Worm (Caenorhabditis elegans) whole organism, young adult: ENCODE data around the gene ric-3.

Source experiments
- ZK185.1 ChIP-seq: sonication (generic microtip); optimal IDR thresholded peaks from 2 replicates; lab custom pipeline; 2016; ENCODE audit warnings: mild to moderate bottlenecking, missing genetic modification characterization, missing compliant biosample characterization; ENCODE audit not compliant: poor library complexity, severe bottlenecking
- attf-5 ChIP-seq: fragments of 200-800 bp; sonication (Bioruptor generic); optimal IDR thresholded peaks from 2 replicates; lab custom pipeline; 2018; ENCODE audit warnings: mild to moderate bottlenecking, missing genetic modification characterization, missing compliant biosample characterization
- ceh-40 ChIP-seq: fragments of 200-800 bp; sonication (Bioruptor generic); IDR thresholded peaks from 2 replicates; pipeline ENCODE4 v1.3.6; 2022; ENCODE audit warnings: missing genetic modification characterization, missing compliant biosample characterization
- ceh-58 ChIP-seq: fragments of 200-800 bp; sonication (Bioruptor generic); IDR thresholded peaks from 2 replicates; pipeline ENCODE4 v1.3.6; 2022; ENCODE audit warnings: missing genetic modification characterization, missing compliant biosample characterization
- dox-1 ChIP-seq: fragments of 200-800 bp; sonication (Bioruptor generic); IDR thresholded peaks from 2 replicates; pipeline ENCODE4 v1.3.6; 2022; ENCODE audit warnings: missing genetic modification reagents, missing genetic modification characterization, missing compliant biosample characterization
- him-1 ChIP-seq: sonication (generic microtip); optimal IDR thresholded peaks from 2 replicates; lab custom pipeline; 2016; ENCODE audit warnings: missing genotype, missing genetic modification reagents, missing genetic modification characterization, missing compliant biosample characterization
- lin-54 ChIP-seq: fragments of 200-800 bp; sonication (Bioruptor generic); optimal IDR thresholded peaks from 2 replicates; lab custom pipeline; 2018; ENCODE audit warnings: mild to moderate bottlenecking, missing genetic modification characterization, missing compliant biosample characterization
- rpc-1 ChIP-seq, 2 experiments: fragments of 150-350 bp in 1 of 2; sonication (generic microtip) in 1 of 2; optimal IDR thresholded peaks; 2 replicates each; lab custom pipeline; 2014 to 2018; ENCODE audit warnings: missing biosample characterization in 1 of 2, missing genetic modification characterization in 1 of 2, missing genetic modification reagents in 1 of 2, missing genotype in 1 of 2
- unc-62 ChIP-seq: fragments of 150-350 bp; optimal IDR thresholded peaks from 2 replicates; lab custom pipeline; 2014; ENCODE audit warnings: missing biosample characterization, missing genetic modification reagents, missing genetic modification characterization

DNA sequence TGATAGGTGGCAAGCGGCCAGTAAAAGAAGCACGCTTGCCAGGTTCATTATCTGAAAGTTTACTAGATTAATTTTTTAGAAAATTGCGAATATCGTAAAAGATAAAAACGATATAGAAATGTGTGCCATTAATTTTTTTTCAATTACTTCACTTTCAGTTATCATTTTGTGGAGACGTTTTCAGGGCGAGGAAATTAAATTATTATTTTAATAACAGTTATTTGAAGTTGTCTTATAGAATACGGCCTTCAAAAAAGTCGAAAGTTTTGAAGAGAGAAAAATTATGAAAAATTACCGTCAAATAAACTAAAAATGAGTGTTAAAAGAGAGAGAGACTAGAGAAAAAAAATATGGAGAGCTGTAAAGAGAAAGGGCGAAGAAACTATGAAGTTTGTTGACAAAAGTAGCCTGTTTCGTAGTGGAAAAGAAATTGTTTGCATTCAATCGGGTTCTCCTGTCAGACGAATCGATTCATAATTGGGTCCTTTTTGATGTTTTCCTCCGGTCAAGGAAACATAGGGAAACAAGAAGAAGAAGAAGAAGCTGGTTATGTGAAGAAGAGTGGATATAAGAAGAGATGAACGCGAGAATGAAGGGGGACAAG lies 16.7 kb downstream of the ric-3 start, which contains the start of gene erp-44.2:
- TF ChIP-seq dox-1 (GFP tag; lab: Robert Waterston, UW) (no peak), ceh-58 (GFP tag; lab: Robert Waterston, UW) (no peak), ZK185.1 (tag; lab: Kevin White, UChicago) (no peak), attf-5 (GFP tag; lab: Kevin White, UChicago) (no peak), ceh-40 (GFP tag; lab: Robert Waterston, UW) (no peak), him-1 (tag; lab: Kevin White, UChicago) (no peak), unc-62 (no peak), rpc-1 (optimal IDR thresholded peaks at IDR 0.05; lab: Kevin White, UChicago) (no peak), rpc-1 (tag; optimal IDR thresholded peaks at IDR 0.05; lab: Kevin White, UChicago) (no peak), lin-54 (GFP tag; lab: Kevin White, UChicago) (no peak)
